Worm (Caenorhabditis elegans) whole organism, late embryonic: ENCODE measurements around the gene Y51A2B.4.

ENCODE experiments used
- F13H6.1 ChIP-seq: sonication (generic microtip); optimal IDR thresholded peaks from 2 replicates; lab custom pipeline; 2016; ENCODE audit warnings: missing genetic modification characterization, missing compliant biosample characterization
- T23F11.4 ChIP-seq: fragments of 200-800 bp; sonication (Bioruptor generic); optimal IDR thresholded peaks from 2 replicates; lab custom pipeline; 2018; ENCODE audit warnings: mild to moderate bottlenecking, missing genetic modification characterization, missing compliant biosample characterization
- ama-1 ChIP-seq: fragments of 150-350 bp; optimal IDR thresholded peaks from 2 replicates; lab custom pipeline; 2014
- ceh-45 ChIP-seq: fragments of 200-800 bp; sonication (Bioruptor generic); IDR thresholded peaks from 2 replicates; pipeline ENCODE4 v1.3.6; 2022; ENCODE audit warnings: missing genetic modification reagents, missing genetic modification characterization, missing compliant biosample characterization
- ceh-9 ChIP-seq: sonication (generic microtip); optimal IDR thresholded peaks from 2 replicates; lab custom pipeline; 2016; ENCODE audit warnings: mild to moderate bottlenecking, missing genetic modification characterization, inconsistent platforms, missing compliant biosample characterization
- hlh-13 ChIP-seq: fragments of 200-800 bp; sonication (Bioruptor generic); optimal IDR thresholded peaks from 2 replicates; lab custom pipeline; 2018; ENCODE audit warnings: mild to moderate bottlenecking, missing genetic modification characterization, missing compliant biosample characterization
- hlh-15 ChIP-seq: sonication (generic microtip); optimal IDR thresholded peaks from 2 replicates; lab custom pipeline; 2016; ENCODE audit warnings: missing genetic modification characterization, missing compliant biosample characterization
- npax-4 ChIP-seq: sonication (generic microtip); optimal IDR thresholded peaks from 2 replicates; lab custom pipeline; 2016; ENCODE audit warnings: missing genetic modification characterization, missing compliant biosample characterization
- pha-2 ChIP-seq: sonication (generic microtip); optimal IDR thresholded peaks from 2 replicates; lab custom pipeline; 2017; ENCODE audit warnings: mild to moderate bottlenecking, missing genetic modification characterization, missing compliant biosample characterization
- syd-9 ChIP-seq: sonication (generic microtip); optimal IDR thresholded peaks from 2 replicates; lab custom pipeline; 2016; ENCODE audit warnings: mild to moderate bottlenecking, missing genetic modification characterization, moderate library complexity, missing compliant biosample characterization

DNA sequence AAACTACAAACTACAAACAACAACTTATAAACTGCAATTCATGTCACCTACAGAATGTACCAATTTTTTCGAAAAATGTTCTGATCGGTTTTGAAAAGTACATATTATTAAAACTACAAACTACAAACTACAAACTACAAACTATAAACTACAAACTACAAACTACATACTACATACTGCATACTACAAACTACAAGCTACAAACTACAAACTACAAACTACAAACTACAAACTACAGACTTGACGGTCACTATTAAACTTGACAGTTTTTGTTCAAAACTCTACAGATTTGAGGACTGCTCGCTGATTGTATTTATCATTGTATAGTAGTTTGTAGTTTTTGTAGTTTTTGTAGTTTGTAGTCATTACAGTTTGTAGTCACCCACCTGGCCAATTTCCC lies 34.6 kb downstream of the Y51A2B.4 start:
- no peak for TF ChIP-seq T23F11.4 (GFP tag; lab: Kevin White, UChicago)
- no peak for TF ChIP-seq npax-4 (tag; lab: Kevin White, UChicago)
- no peak for TF ChIP-seq ama-1 (lab: Kevin White, UChicago)
- no peak for TF ChIP-seq ceh-45
- TF ChIP-seq hlh-15 = no peak
- TF ChIP-seq F13H6.1 (tag; lab: Kevin White, UChicago) = no peak
- TF ChIP-seq pha-2 (tag; lab: Kevin White, UChicago) = no peak
- TF ChIP-seq ceh-9 (tag; lab: Kevin White, UChicago) = no peak
- no peak for TF ChIP-seq hlh-13 (GFP tag; lab: Kevin White, UChicago)
- no peak for TF ChIP-seq syd-9 (tag; lab: Kevin White, UChicago)
